Worm (Caenorhabditis elegans) whole organism, L4 larva: Measurements from ENCODE around the gene his-62.

ENCODE experiments used
- tra-1 ChIP-seq: fragments of 200-800 bp; sonication (Bioruptor generic); IDR thresholded peaks from 2 replicates; pipeline ENCODE4 v1.3.6; 2022; ENCODE audit warnings: missing genetic modification reagents, missing genetic modification characterization, missing compliant biosample characterization
- unc-130 ChIP-seq: sonication (generic microtip); optimal IDR thresholded peaks from 2 replicates; lab custom pipeline; 2016; ENCODE audit warnings: missing genetic modification reagents, missing genetic modification characterization, missing compliant biosample characterization
- unc-39 ChIP-seq: sonication (generic microtip); optimal IDR thresholded peaks from 2 replicates; lab custom pipeline; 2017; ENCODE audit warnings: missing biosample characterization, missing genetic modification characterization

DNA sequence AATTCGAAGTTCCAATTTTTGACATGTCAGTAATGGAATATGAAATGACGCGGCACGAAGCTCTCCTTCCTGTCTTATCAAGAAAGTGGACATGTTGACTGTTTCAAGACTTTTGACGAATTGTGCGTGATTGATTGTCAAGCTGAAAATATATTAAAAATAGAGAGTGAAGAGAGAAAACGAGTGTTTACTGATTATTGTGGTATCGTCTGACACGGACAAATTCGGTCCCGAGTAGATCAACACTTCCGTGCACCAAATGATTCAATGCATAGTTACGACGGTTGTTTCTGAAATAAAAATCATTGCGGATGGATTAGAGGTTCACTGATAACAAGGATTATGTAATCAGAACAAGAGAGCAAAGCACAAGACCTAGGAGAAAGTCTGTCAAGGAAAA is 19.2 kb upstream of the his-62 start:
- TF ChIP-seq unc-39, result no peak
- 0 out of 2 replicates have a peak, but pooled peaks have one; percentile 15 for TF ChIP-seq tra-1 (GFP tag; lab: Robert Waterston, UW)
- TF ChIP-seq unc-130 (GFP tag; lab: Kevin White, UChicago), result no peak
